Fruit fly (Drosophila melanogaster): Measurements from ENCODE around the gene Ilp8.

The Ilp8 gene

dm6 chr3L:17009715-17010491, 22.0 kb downstream of the Ilp8 start (continued):
- TF ChIP-seq CG6272 (GFP tag; IDR thresholded peaks at IDR 0.05): no peak
- no peak for TF ChIP-seq gsb-n (tag; optimal IDR thresholded peaks at IDR 0.05)
- TF ChIP-seq CG1024 (GFP tag; IDR thresholded peaks at IDR 0.05): no peak
- no peak for TF ChIP-seq CG7928 (GFP tag; optimal IDR thresholded peaks at IDR 0.05)
- TF ChIP-seq CG9727 (GFP tag; optimal IDR thresholded peaks at IDR 0.05): peak; percentile 42
- no peak for TF ChIP-seq lov (optimal IDR thresholded peaks at IDR 0.05)
- no peak for TF ChIP-seq lov (GFP tag; IDR thresholded peaks at IDR 0.05)
- TF ChIP-seq CG30020 (tag; optimal IDR thresholded peaks at IDR 0.05): no peak
- no peak for TF ChIP-seq CG14860 (GFP tag; IDR thresholded peaks at IDR 0.05; ENCODE audit: partially characterized antibody)
- TF ChIP-seq TFAM (GFP tag; optimal IDR thresholded peaks at IDR 0.05): no peak
- peak; percentile 76; the same call in 1 of the 2 replicates for TF ChIP-seq vvl (GFP tag; IDR thresholded peaks at IDR 0.05)
- peak; percentile 48; the same call in 1 of the 3 replicates for TF ChIP-seq ken (GFP tag; IDR thresholded peaks at IDR 0.05)
- TF ChIP-seq bcd (GFP tag; optimal IDR thresholded peaks at IDR 0.05): peak; percentile 25
- TF ChIP-seq oc (tag; optimal IDR thresholded peaks at IDR 0.05): peak; percentile 51
- TF ChIP-seq Sin3A (optimal IDR thresholded peaks at IDR 0.05): no peak
- peak; percentile 18; the same call in 1 of the 2 replicates for TF ChIP-seq sob (GFP tag; IDR thresholded peaks at IDR 0.05)
- TF ChIP-seq CG34224 (GFP tag; IDR thresholded peaks at IDR 0.05; ENCODE audit: partially characterized antibody): peak; percentile 51; the same call in 1 of the 3 replicates
- TF ChIP-seq hb (GFP tag; IDR thresholded peaks at IDR 0.05; ENCODE audit: partially characterized antibody): no peak
- peak; percentile 60 for TF ChIP-seq cg (GFP tag; optimal IDR thresholded peaks at IDR 0.05)
- no peak for TF ChIP-seq Xbp1 (GFP tag; optimal IDR thresholded peaks at IDR 0.05)
- peak; percentile 4 for TF ChIP-seq CG8924 (tag; optimal IDR thresholded peaks at IDR 0.05)
- TF ChIP-seq Sry-δ (GFP tag; optimal IDR thresholded peaks at IDR 0.05): no peak
- peak; percentile 99 for TF ChIP-seq sug (tag; optimal IDR thresholded peaks at IDR 0.05)
- no peak for TF ChIP-seq tup (GFP tag; optimal IDR thresholded peaks at IDR 0.05)
- TF ChIP-seq Antp (GFP tag; optimal IDR thresholded peaks at IDR 0.05): no peak
- peak in 1 of 2 experiments; percentile 60 for TF ChIP-seq tll (GFP tag; optimal IDR thresholded peaks at IDR 0.05)
- TF ChIP-seq CG9876 (GFP tag; optimal IDR thresholded peaks at IDR 0.05): no peak
- peak; percentile 43 to 54 for TF ChIP-seq Trl (optimal IDR thresholded peaks at IDR 0.05)
- TF ChIP-seq Trl (GFP tag; optimal IDR thresholded peaks at IDR 0.05): no peak
- no peak for TF ChIP-seq tap (tag; optimal IDR thresholded peaks at IDR 0.05)
- peak; percentile 88 for TF ChIP-seq CG1832 (GFP tag; optimal IDR thresholded peaks at IDR 0.05)
- no peak for TF ChIP-seq CG12659 (GFP tag; optimal IDR thresholded peaks at IDR 0.05)
- TF ChIP-seq Opbp (GFP tag; IDR thresholded peaks at IDR 0.05; ENCODE audit: partially characterized antibody): peak; percentile 66
- TF ChIP-seq CG1529 (GFP tag; optimal IDR thresholded peaks at IDR 0.05): no peak
- TF ChIP-seq CG4282 (GFP tag; optimal IDR thresholded peaks at IDR 0.05): no peak
- TF ChIP-seq gro (GFP tag; optimal IDR thresholded peaks at IDR 0.05): peak; percentile 49
- TF ChIP-seq ab (GFP tag; optimal IDR thresholded peaks at IDR 0.05): peak; percentile 25
- TF ChIP-seq ara (GFP tag; IDR thresholded peaks at IDR 0.05): peak; percentile 38; the same call in 1 of the 2 replicates
- no peak for TF ChIP-seq CG2202 (tag; optimal IDR thresholded peaks at IDR 0.05)
- TF ChIP-seq CG12236 (GFP tag; optimal IDR thresholded peaks at IDR 0.05): no peak
- no peak for TF ChIP-seq ac (GFP tag; optimal IDR thresholded peaks at IDR 0.05)
- peak; percentile 41 for TF ChIP-seq Max (GFP tag; optimal IDR thresholded peaks at IDR 0.05)
- TF ChIP-seq Six4 (GFP tag; optimal IDR thresholded peaks at IDR 0.05): no peak
- no peak for TF ChIP-seq CG7271 (tag; optimal IDR thresholded peaks at IDR 0.05)
- no peak for TF ChIP-seq CG9437 (GFP tag; optimal IDR thresholded peaks at IDR 0.05)
- TF ChIP-seq CG9932 (GFP tag; IDR thresholded peaks at IDR 0.05): peak; percentile 31
- TF ChIP-seq yki (optimal IDR thresholded peaks at IDR 0.05): no peak
- TF ChIP-seq CG9215 (GFP tag; IDR thresholded peaks at IDR 0.05): no peak
- no peak for TF ChIP-seq pita (GFP tag; optimal IDR thresholded peaks at IDR 0.05)
- TF ChIP-seq Camta (GFP tag; optimal IDR thresholded peaks at IDR 0.05): no peak
- TF ChIP-seq CG8944 (GFP tag; optimal IDR thresholded peaks at IDR 0.05): no peak
